Worm (Caenorhabditis elegans) whole organism, young adult: Measurements from ENCODE around the gene gsp-1.

Experiments used
- F37B4.10 ChIP-seq: fragments of 200-800 bp; sonication (Bioruptor generic); IDR thresholded peaks from 2 replicates; pipeline ENCODE4 v1.3.6; 2022; ENCODE audit warnings: missing genetic modification characterization, missing compliant biosample characterization
- egrh-3 ChIP-seq: fragments of 200-800 bp; sonication (Bioruptor generic); IDR thresholded peaks from 2 replicates; pipeline ENCODE4 v1.3.6; 2022; ENCODE audit warnings: missing genetic modification reagents, missing genetic modification characterization, missing compliant biosample characterization
- let-526 ChIP-seq: fragments of 200-800 bp; sonication (Bioruptor generic); IDR thresholded peaks from 2 replicates; pipeline ENCODE4 v1.3.6; 2022; ENCODE audit warnings: missing genetic modification reagents, missing genetic modification characterization, missing compliant biosample characterization
- sdz-38 ChIP-seq: sonication (generic microtip); optimal IDR thresholded peaks from 2 replicates; lab custom pipeline; 2016; ENCODE audit warnings: missing genotype, missing genetic modification characterization, missing compliant biosample characterization

DNA sequence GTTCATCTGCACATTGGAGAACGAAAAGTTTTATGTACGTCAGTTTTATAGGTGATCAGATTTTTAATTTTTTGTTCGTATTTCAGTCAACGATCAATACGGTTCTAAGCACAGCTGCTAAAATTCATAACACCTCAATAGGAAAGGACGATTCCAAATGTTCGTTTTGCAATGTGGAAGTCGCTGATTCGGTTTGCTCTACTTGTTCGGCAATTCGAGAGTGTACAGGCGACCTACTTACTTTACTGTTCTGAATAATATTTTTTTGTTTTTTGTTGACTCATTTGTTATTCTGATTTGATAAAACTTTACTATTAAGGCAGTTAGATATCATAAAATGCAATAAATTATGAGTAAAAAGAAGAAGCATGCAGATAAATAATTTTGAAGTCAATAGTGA, 22.9 kb upstream of the gsp-1 start:
- TF ChIP-seq egrh-3 (no peak), F37B4.10 (GFP tag; lab: Robert Waterston, UW) (no peak), sdz-38 (tag; lab: Kevin White, UChicago) (no peak), let-526 (GFP tag; lab: Robert Waterston, UW) (no peak)
